Worm (Caenorhabditis elegans) whole organism, L4 larva: ENCODE measurements around the gene clh-4.

Experiments used
- F10B5.3 ChIP-seq: sonication (generic microtip); optimal IDR thresholded peaks from 2 replicates; lab custom pipeline; 2016; ENCODE audit warnings: mild to moderate bottlenecking, missing genetic modification characterization, missing compliant biosample characterization
- F37D6.2 ChIP-seq: sonication (generic microtip); optimal IDR thresholded peaks from 2 replicates; lab custom pipeline; 2016; ENCODE audit warnings: mild to moderate bottlenecking, missing genetic modification characterization, missing compliant biosample characterization
- Y48G9A.11 ChIP-seq: fragments of 200-800 bp; sonication (Bioruptor generic); IDR thresholded peaks from 2 replicates; pipeline ENCODE4 v1.3.6; 2022; ENCODE audit warnings: missing genetic modification reagents, missing genetic modification characterization, missing compliant biosample characterization
- Y75B8A.6 ChIP-seq: fragments of 200-800 bp; sonication (Bioruptor generic); IDR thresholded peaks from 2 replicates; pipeline ENCODE4 v1.3.6; 2022; ENCODE audit warnings: missing genetic modification reagents, missing genetic modification characterization, missing compliant biosample characterization
- ZK337.2 ChIP-seq: fragments of 200-800 bp; sonication (Bioruptor generic); IDR thresholded peaks from 2 replicates; pipeline ENCODE4 v1.3.6; 2022; ENCODE audit warnings: missing genetic modification reagents, missing genetic modification characterization, missing compliant biosample characterization
- aha-1 ChIP-seq: fragments of 150-350 bp; peaks from one replicate; lab custom pipeline; 2014; ENCODE audit warnings: missing biosample characterization, missing genetic modification characterization
- ama-1 ChIP-seq: fragments of 150-350 bp; optimal IDR thresholded peaks from 2 replicates; lab custom pipeline; 2014; ENCODE audit warnings: inconsistent platforms, mixed read lengths
- ceh-20 ChIP-seq: fragments of 200-800 bp; sonication (Bioruptor generic); IDR thresholded peaks from 2 replicates; pipeline ENCODE4 v1.3.6; 2022; ENCODE audit warnings: missing genetic modification reagents, missing genetic modification characterization, missing compliant biosample characterization
- ceh-82 ChIP-seq: sonication (generic microtip); optimal IDR thresholded peaks from 2 replicates; lab custom pipeline; 2017; ENCODE audit warnings: missing biosample characterization, missing genetic modification characterization
- ctbp-1 ChIP-seq: fragments of 200-800 bp; sonication (Bioruptor generic); IDR thresholded peaks from 2 replicates; pipeline ENCODE4 v1.3.6; 2022; ENCODE audit warnings: missing genetic modification reagents, missing genetic modification characterization, missing compliant biosample characterization
- dmd-6 ChIP-seq: fragments of 200-800 bp; sonication (Bioruptor generic); IDR thresholded peaks from 2 replicates; pipeline ENCODE4 v1.3.6; 2022; ENCODE audit warnings: missing genetic modification reagents, missing genetic modification characterization, missing compliant biosample characterization
- dmd-8 ChIP-seq: fragments of 200-800 bp; sonication (Bioruptor generic); IDR thresholded peaks from 2 replicates; pipeline ENCODE4 v1.3.6; 2022; ENCODE audit warnings: missing genetic modification characterization, missing compliant biosample characterization
- egl-43 ChIP-seq: fragments of 200-800 bp; sonication (Bioruptor generic); IDR thresholded peaks from 2 replicates; pipeline ENCODE4 v1.3.6; 2022; ENCODE audit warnings: missing genetic modification reagents, missing genetic modification characterization, missing compliant biosample characterization
- gei-8 ChIP-seq: fragments of 200-800 bp; sonication (Bioruptor generic); optimal IDR thresholded peaks from 2 replicates; lab custom pipeline; 2018; ENCODE audit warnings: mild to moderate bottlenecking, missing genetic modification characterization, missing compliant biosample characterization
- hif-1 ChIP-seq, 2 experiments: sonication (generic microtip); optimal IDR thresholded peaks; 2 replicates each; lab custom pipeline; 2016 to 2017; ENCODE audit warnings: missing compliant biosample characterization in 2 of 2, missing genetic modification characterization in 2 of 2, missing genetic modification reagents in 2 of 2, missing genotype in 2 of 2, mild to moderate bottlenecking in 1 of 2
- hlh-11 ChIP-seq: fragments of 200-800 bp; sonication (Bioruptor generic); optimal IDR thresholded peaks from 2 replicates; lab custom pipeline; 2018; ENCODE audit warnings: mild to moderate bottlenecking, missing genetic modification characterization, missing compliant biosample characterization
- hlh-30 ChIP-seq: sonication (generic microtip); optimal IDR thresholded peaks from 2 replicates; lab custom pipeline; 2017; ENCODE audit warnings: antibody characterized with exemption, mild to moderate bottlenecking, missing genetic modification characterization, missing compliant biosample characterization; ENCODE audit not compliant: insufficient read depth
- hmg-1.1 ChIP-seq: fragments of 200-800 bp; sonication (Bioruptor generic); IDR thresholded peaks from 2 replicates; pipeline ENCODE4 v1.3.6; 2022; ENCODE audit warnings: missing genetic modification reagents, missing genetic modification characterization, missing compliant biosample characterization
- jun-1 ChIP-seq: fragments of 150-350 bp; optimal IDR thresholded peaks from 2 replicates; lab custom pipeline; 2014; ENCODE audit warnings: missing biosample characterization, missing genetic modification reagents, missing genetic modification characterization
- lin-1 ChIP-seq: fragments of 200-800 bp; sonication (Bioruptor generic); IDR thresholded peaks from 2 replicates; pipeline ENCODE4 v1.3.6; 2022; ENCODE audit warnings: missing genetic modification reagents, missing genetic modification characterization, missing compliant biosample characterization
- lin-13 ChIP-seq: fragments of 150-350 bp; optimal IDR thresholded peaks from 2 replicates; lab custom pipeline; 2014; ENCODE audit warnings: missing biosample characterization, missing genetic modification reagents, missing genetic modification characterization
- lin-29 ChIP-seq: fragments of 200-800 bp; sonication (Bioruptor generic); IDR thresholded peaks from 2 replicates; pipeline ENCODE4 v1.3.6; 2022; ENCODE audit warnings: missing genetic modification reagents, missing genetic modification characterization, missing compliant biosample characterization
- lin-38 ChIP-seq: fragments of 200-800 bp; sonication (Bioruptor generic); IDR thresholded peaks from 2 replicates; pipeline ENCODE4 v1.3.6; 2022; ENCODE audit warnings: missing genetic modification reagents, missing genetic modification characterization, missing compliant biosample characterization
- lsy-2 ChIP-seq, 2 experiments: fragments of 150-350 bp in 1 of 2; sonication (generic microtip) in 1 of 2; optimal IDR thresholded peaks; 2 replicates each; lab custom pipeline; 2014 to 2017; ENCODE audit warnings: missing biosample characterization in 2 of 2, missing genetic modification characterization in 2 of 2
- madf-9 ChIP-seq: fragments of 200-800 bp; sonication (Bioruptor generic); conservative IDR thresholded peaks from 2 replicates; pipeline ENCODE4 v1.3.6; 2022; ENCODE audit warnings: missing genetic modification reagents, missing genetic modification characterization, missing compliant biosample characterization
- mdl-1 ChIP-seq, 2 experiments: fragments of 150-350 bp in 1 of 2; sonication (generic microtip) in 1 of 2; optimal IDR thresholded peaks; 2 replicates each; lab custom pipeline; 2014 to 2017; ENCODE audit warnings: missing biosample characterization in 2 of 2, missing genetic modification characterization in 2 of 2
- mdt-29 ChIP-seq: fragments of 200-800 bp; sonication (Bioruptor generic); IDR thresholded peaks from 2 replicates; pipeline ENCODE4 v1.3.6; 2022; ENCODE audit warnings: missing genetic modification reagents, missing genetic modification characterization, missing compliant biosample characterization
- mes-2 ChIP-seq: sonication (generic microtip); optimal IDR thresholded peaks from 2 replicates; lab custom pipeline; 2016; ENCODE audit warnings: missing genotype, mild to moderate bottlenecking, missing genetic modification characterization, missing compliant biosample characterization; ENCODE audit not compliant: poor library complexity, severe bottlenecking
- nhr-102 ChIP-seq: sonication (generic microtip); optimal IDR thresholded peaks from 2 replicates; lab custom pipeline; 2016; ENCODE audit warnings: mild to moderate bottlenecking, missing genetic modification characterization, moderate library complexity, missing compliant biosample characterization
- nhr-11 ChIP-seq: fragments of 150-350 bp; optimal IDR thresholded peaks from 2 replicates; lab custom pipeline; 2014; ENCODE audit warnings: missing biosample characterization, missing genetic modification characterization
- nhr-48 ChIP-seq: sonication (generic microtip); optimal IDR thresholded peaks from 2 replicates; lab custom pipeline; 2016; ENCODE audit warnings: mild to moderate bottlenecking, missing genetic modification characterization, missing compliant biosample characterization
- pha-4 ChIP-seq, 2 experiments: fragments of 150-350 bp in 1 of 2; fragments of 200-800 bp in 1 of 2; sonication (Bioruptor generic) in 1 of 2; IDR thresholded peaks in 1 of 2; optimal IDR thresholded peaks in 1 of 2; 2 replicates each; pipeline versions ENCODE4 v1.3.6 to Lab custom; 2014 to 2022; ENCODE audit warnings: missing genetic modification characterization in 2 of 2, missing genetic modification reagents in 2 of 2, missing biosample characterization in 1 of 2, missing compliant biosample characterization in 1 of 2
- php-3 ChIP-seq: fragments of 200-800 bp; sonication (Bioruptor generic); IDR thresholded peaks from 2 replicates; pipeline ENCODE4 v1.3.6; 2022; ENCODE audit warnings: missing genetic modification reagents, missing genetic modification characterization, missing compliant biosample characterization
- sdz-12 ChIP-seq: fragments of 200-800 bp; sonication (Bioruptor generic); optimal IDR thresholded peaks from 2 replicates; lab custom pipeline; 2018; ENCODE audit warnings: mild to moderate bottlenecking, missing genetic modification characterization, missing compliant biosample characterization
- set-16 ChIP-seq: fragments of 200-800 bp; sonication (Bioruptor generic); IDR thresholded peaks from 2 replicates; pipeline ENCODE4 v1.3.6; 2022; ENCODE audit warnings: missing genetic modification reagents, missing genetic modification characterization, missing compliant biosample characterization
- skn-1 ChIP-seq: fragments of 150-350 bp; optimal IDR thresholded peaks from 2 replicates; lab custom pipeline; 2014; ENCODE audit warnings: missing biosample characterization, missing genetic modification characterization
- snpc-1.2 ChIP-seq: fragments of 200-800 bp; sonication (Bioruptor generic); IDR thresholded peaks from 2 replicates; pipeline ENCODE4 v1.3.6; 2022; ENCODE audit warnings: missing genetic modification reagents, missing genetic modification characterization, missing compliant biosample characterization
- snpc-4 ChIP-seq: fragments of 150-350 bp; optimal IDR thresholded peaks from 2 replicates; lab custom pipeline; 2014; ENCODE audit warnings: missing biosample characterization, missing genetic modification characterization
- spr-1 ChIP-seq: sonication (generic microtip); optimal IDR thresholded peaks from 2 replicates; lab custom pipeline; 2016; ENCODE audit warnings: mild to moderate bottlenecking, missing genetic modification characterization, missing compliant biosample characterization
- spr-3 ChIP-seq: fragments of 200-800 bp; sonication (Bioruptor generic); optimal IDR thresholded peaks from 2 replicates; lab custom pipeline; 2018; ENCODE audit warnings: mild to moderate bottlenecking, missing genetic modification characterization, missing compliant biosample characterization
- tag-97 ChIP-seq: fragments of 200-800 bp; sonication (Bioruptor generic); IDR thresholded peaks from 2 replicates; pipeline ENCODE4 v1.3.6; 2022; ENCODE audit warnings: missing genetic modification characterization, missing compliant biosample characterization
- unc-62 ChIP-seq, 3 experiments: fragments of 150-350 bp in 1 of 3; sonication (generic microtip); optimal IDR thresholded peaks in 2 of 3; peaks in 1 of 3; 1 replicate in 1 of 3; 2 replicates in 2 of 3; lab custom pipeline; 2014 to 2017; ENCODE audit warnings: missing biosample characterization in 3 of 3, missing genetic modification characterization in 3 of 3, missing genetic modification reagents in 3 of 3, missing genotype in 1 of 3
- zip-11 ChIP-seq: fragments of 200-800 bp; sonication (Bioruptor generic); IDR thresholded peaks from 2 replicates; pipeline ENCODE4 v1.3.6; 2022; ENCODE audit warnings: missing genetic modification characterization, missing compliant biosample characterization
- ztf-11 ChIP-seq: fragments of 150-350 bp; optimal IDR thresholded peaks from 2 replicates; lab custom pipeline; 2014; ENCODE audit warnings: missing biosample characterization, missing genetic modification characterization
- ztf-7 ChIP-seq: fragments of 150-350 bp; optimal IDR thresholded peaks from 2 replicates; lab custom pipeline; 2014; ENCODE audit warnings: missing biosample characterization, missing genetic modification characterization

Gene clh-4

ce11 chrX:4142202-4142601 lies 41.8 kb upstream of the clh-4 start (continued):
- TF ChIP-seq unc-62 (GFP tag; optimal IDR thresholded peaks at IDR 0.05 in 1 of 2; lab: Kevin White, UChicago) (no peak), unc-62 (tag; optimal IDR thresholded peaks at IDR 0.05; lab: Kevin White, UChicago) (no peak), mes-2 (tag; lab: Kevin White, UChicago) (peak; percentile 2), lin-38 (GFP tag; lab: Robert Waterston, UW) (no peak), F10B5.3 (no peak), ctbp-1 (GFP tag; lab: Robert Waterston, UW) (peak; percentile 58; the same call in 1 of the 2 replicates), hmg-1.1 (peak; percentile 18), egl-43 (GFP tag; lab: Robert Waterston, UW) (peak; percentile 47; the same call in 1 of the 2 replicates), pha-4 (GFP tag; IDR thresholded peaks at IDR 0.05; lab: Robert Waterston, UW) (peak; percentile 50; the same call in 1 of the 2 replicates), pha-4 (tag; optimal IDR thresholded peaks at IDR 0.05; lab: Kevin White, UChicago) (no peak), spr-1 (tag; lab: Kevin White, UChicago) (peak; percentile 26), ztf-11 (tag; lab: Kevin White, UChicago) (no peak), lin-29 (GFP tag; lab: Robert Waterston, UW) (no peak), dmd-6 (GFP tag; lab: Robert Waterston, UW) (peak; percentile 96), ceh-20 (GFP tag; lab: Robert Waterston, UW) (peak; percentile 93), zip-11 (GFP tag; lab: Robert Waterston, UW) (no peak), set-16 (GFP tag; lab: Robert Waterston, UW) (peak; percentile 67), lin-13 (peak; percentile 88), lsy-2 (tag; optimal IDR thresholded peaks at IDR 0.05; lab: Kevin White, UChicago) (peak in 1 of 2 experiments; percentile 74), Y48G9A.11 (GFP tag; lab: Robert Waterston, UW) (0 out of 2 replicates have a peak, but pooled peaks have one; percentile 29), ztf-7 (tag; lab: Kevin White, UChicago) (no peak), aha-1 (peak; percentile 100), spr-3 (GFP tag; lab: Kevin White, UChicago) (no peak), php-3 (GFP tag; lab: Robert Waterston, UW) (peak; percentile 57; the same call in 1 of the 2 replicates), F37D6.2 (tag; lab: Kevin White, UChicago) (no peak), madf-9 (GFP tag; lab: Robert Waterston, UW) (peak; percentile 56; the same call in 1 of the 2 replicates), nhr-11 (tag; lab: Kevin White, UChicago) (peak; percentile 83), dmd-8 (GFP tag; lab: Robert Waterston, UW) (0 out of 2 replicates have a peak, but pooled peaks have one; percentile 4), ZK337.2 (GFP tag; lab: Robert Waterston, UW) (0 out of 2 replicates have a peak, but pooled peaks have one; percentile 53), ama-1 (lab: Kevin White, UChicago) (peak; percentile 59), Y75B8A.6 (GFP tag; lab: Robert Waterston, UW) (peak; percentile 58; the same call in 1 of the 2 replicates), mdl-1 (tag; optimal IDR thresholded peaks at IDR 0.05; lab: Kevin White, UChicago) (peak; percentile 91 to 93), nhr-102 (tag; lab: Kevin White, UChicago) (peak; percentile 79), sdz-12 (GFP tag; lab: Kevin White, UChicago) (no peak), skn-1 (tag; lab: Kevin White, UChicago) (peak; percentile 34), mdt-29 (GFP tag; lab: Robert Waterston, UW) (peak; percentile 92), tag-97 (GFP tag; lab: Robert Waterston, UW) (no peak), jun-1 (tag; lab: Kevin White, UChicago) (no peak)

- TF ChIP-seq skn-1 (tag; lab: Kevin White, UChicago) (no peak), hlh-11 (tag; lab: Kevin White, UChicago) (peak; percentile 62), hlh-30 (tag; lab: Kevin White, UChicago) (peak; percentile 44), hif-1 (tag; optimal IDR thresholded peaks at IDR 0.05; lab: Kevin White, UChicago) (peak in 1 of 2 experiments; percentile 91), lsy-2 (tag; optimal IDR thresholded peaks at IDR 0.05; lab: Kevin White, UChicago) (peak in 1 of 2 experiments; percentile 25), snpc-4 (tag; lab: Kevin White, UChicago) (no peak), jun-1 (tag; lab: Kevin White, UChicago) (no peak), gei-8 (GFP tag; lab: Kevin White, UChicago) (no peak), zip-11 (GFP tag; lab: Robert Waterston, UW) (no peak), pha-4 (GFP tag; IDR thresholded peaks at IDR 0.05; lab: Robert Waterston, UW) (no peak), pha-4 (tag; optimal IDR thresholded peaks at IDR 0.05; lab: Kevin White, UChicago) (no peak), ctbp-1 (GFP tag; lab: Robert Waterston, UW) (no peak), nhr-48 (tag; lab: Kevin White, UChicago) (peak; percentile 41), snpc-1.2 (GFP tag; lab: Robert Waterston, UW) (0 out of 2 replicates have a peak, but pooled peaks have one; percentile 28), lin-13 (no peak), aha-1 (peak; percentile 70), php-3 (GFP tag; lab: Robert Waterston, UW) (0 out of 2 replicates have a peak, but pooled peaks have one; percentile 18), dmd-6 (GFP tag; lab: Robert Waterston, UW) (peak; percentile 46), lin-1 (GFP tag; lab: Robert Waterston, UW) (no peak), ceh-82 (tag; lab: Kevin White, UChicago) (no peak)
Measured at ce11 chrX:4140755-4141417, 40.5 kb upstream of the clh-4 start.
